Fruit fly (Drosophila melanogaster): ENCODE data around the gene CG3706.
A peak's percentile ranks its signal among the peaks of the same experiment; 100 is the strongest.

The CG3706 gene

dm6 chrX:947450-948284, 15.4 kb upstream of the CG3706 start, which contains the start of gene CG3699 (continued):
- TF ChIP-seq pnt (GFP tag; optimal IDR thresholded peaks at IDR 0.05) (peak; percentile 16), sug (tag; optimal IDR thresholded peaks at IDR 0.05) (peak; percentile 82), CG14710 (tag; optimal IDR thresholded peaks at IDR 0.05) (no peak), CrebB (tag; optimal IDR thresholded peaks at IDR 0.05) (peak; percentile 25), CG3847 (GFP tag; IDR thresholded peaks at IDR 0.05) (0 out of 2 replicates have a peak, but pooled peaks have one; percentile 6), exex (tag; optimal IDR thresholded peaks at IDR 0.05) (peak; percentile 73), CG15696 (tag; optimal IDR thresholded peaks at IDR 0.05) (no peak), ttk (GFP tag; IDR thresholded peaks at IDR 0.05) (no peak), mam (GFP tag; optimal IDR thresholded peaks at IDR 0.05) (peak; percentile 35), BtbVII (GFP tag; optimal IDR thresholded peaks at IDR 0.05) (peak; percentile 56), CG13296 (GFP tag; optimal IDR thresholded peaks at IDR 0.05) (peak; percentile 62), ac (GFP tag; optimal IDR thresholded peaks at IDR 0.05) (no peak), Six4 (GFP tag; optimal IDR thresholded peaks at IDR 0.05) (no peak), emc (GFP tag; optimal IDR thresholded peaks at IDR 0.05) (no peak), Bgb (GFP tag; IDR thresholded peaks at IDR 0.05; ENCODE audit: partially characterized antibody) (no peak), crp (GFP tag; optimal IDR thresholded peaks at IDR 0.05) (no peak), HLH54F (GFP tag; optimal IDR thresholded peaks at IDR 0.05) (peak; percentile 15), Lhr (GFP tag; optimal IDR thresholded peaks at IDR 0.05) (no peak), dmrt11E (tag; optimal IDR thresholded peaks at IDR 0.05) (no peak), prd (optimal IDR thresholded peaks at IDR 0.05) (no peak), prd (GFP tag; IDR thresholded peaks at IDR 0.05) (0 out of 3 replicates have a peak, but pooled peaks have one; percentile 33), Nf-YC (tag; optimal IDR thresholded peaks at IDR 0.05) (peak; percentile 22), Awh (GFP tag; IDR thresholded peaks at IDR 0.05) (no peak), Hr51 (GFP tag; optimal IDR thresholded peaks at IDR 0.05) (peak in 1 of 2 experiments; percentile 57), gro (GFP tag; optimal IDR thresholded peaks at IDR 0.05) (peak; percentile 20), CG6813 (GFP tag; optimal IDR thresholded peaks at IDR 0.05) (peak; percentile 20), grn (GFP tag; optimal IDR thresholded peaks at IDR 0.05) (peak; percentile 8), CG16815 (GFP tag; optimal IDR thresholded peaks at IDR 0.05) (no peak), Side (GFP tag; optimal IDR thresholded peaks at IDR 0.05) (no peak), D19A (tag; optimal IDR thresholded peaks at IDR 0.05) (peak; percentile 14), tx (GFP tag; optimal IDR thresholded peaks at IDR 0.05) (no peak), CG6175 (GFP tag; IDR thresholded peaks at IDR 0.05) (0 out of 3 replicates have a peak, but pooled peaks have one; percentile 10), ken (GFP tag; IDR thresholded peaks at IDR 0.05) (no peak), CG1647 (GFP tag; optimal IDR thresholded peaks at IDR 0.05) (no peak)

dm6 chrX:946162-946561, 13.9 kb upstream of the CG3706 start:
- no peak for TF ChIP-seq Atf-2 (GFP tag; optimal IDR thresholded peaks at IDR 0.05)
- no peak for TF ChIP-seq lilli (GFP tag; optimal IDR thresholded peaks at IDR 0.05)
- TF ChIP-seq CG17612 (GFP tag; IDR thresholded peaks at IDR 0.05) = no peak
- no peak for TF ChIP-seq CG9876 (GFP tag; optimal IDR thresholded peaks at IDR 0.05)
- TF ChIP-seq Rx (GFP tag; IDR thresholded peaks at IDR 0.05) = no peak
- TF ChIP-seq dmrt11E (tag; optimal IDR thresholded peaks at IDR 0.05) = no peak
- TF ChIP-seq pnt (GFP tag; optimal IDR thresholded peaks at IDR 0.05) = no peak
- no peak for TF ChIP-seq twi (tag; optimal IDR thresholded peaks at IDR 0.05)
- no peak for TF ChIP-seq CG18619 (GFP tag; optimal IDR thresholded peaks at IDR 0.05)
- no peak for TF ChIP-seq sim (GFP tag; IDR thresholded peaks at IDR 0.05)
- TF ChIP-seq YL-1 (GFP tag; optimal IDR thresholded peaks at IDR 0.05) = no peak
- TF ChIP-seq psq (GFP tag; optimal IDR thresholded peaks at IDR 0.05) = no peak
- no peak for TF ChIP-seq tna (GFP tag; IDR thresholded peaks at IDR 0.05; ENCODE audit: partially characterized antibody)
- no peak for TF ChIP-seq Doc2 (GFP tag; IDR thresholded peaks at IDR 0.05)
- TF ChIP-seq CG7271 (tag; optimal IDR thresholded peaks at IDR 0.05) = no peak
- no peak for TF ChIP-seq CG4360 (GFP tag; IDR thresholded peaks at IDR 0.05)
- no peak for TF ChIP-seq CG10267 (tag; optimal IDR thresholded peaks at IDR 0.05)
- no peak for TF ChIP-seq croc (GFP tag; conservative IDR thresholded peaks at IDR 0.05)
- peak; percentile 48 for TF ChIP-seq cwo (GFP tag; optimal IDR thresholded peaks at IDR 0.05)

Measured in whole organism, embryonic.